Worm (Caenorhabditis elegans): ENCODE measurements around the gene lgc-17.

Gene lgc-17

ce11 chrX:12142569-12142968 is 21.2 kb downstream of the lgc-17 start, which contains the start of gene M153.3:
M153.3 (plus strand) TSS chrX:12142869.
- TF ChIP-seq ham-2 (GFP tag; optimal IDR thresholded peaks at IDR 0.05) (no peak), tbx-8 (GFP tag; optimal IDR thresholded peaks at IDR 0.05) (no peak), nhr-28 (tag; optimal IDR thresholded peaks at IDR 0.05) (no peak), nhr-2 (tag; optimal IDR thresholded peaks at IDR 0.05) (no peak), unc-120 (tag; optimal IDR thresholded peaks at IDR 0.05; ENCODE audit: poor library complexity, severe bottlenecking) (no peak), mls-2 (tag; optimal IDR thresholded peaks at IDR 0.05) (no peak), flh-1 (GFP tag; optimal IDR thresholded peaks at IDR 0.05) (no peak), hlh-1 (tag; optimal IDR thresholded peaks at IDR 0.05) (no peak), zip-8 (tag; optimal IDR thresholded peaks at IDR 0.05) (no peak)

ce11 chrX:12143693-12144092 is 22.3 kb downstream of the lgc-17 start, which contains the start of gene M153.5:
M153.5 (plus strand) TSS chrX:12143993.
- TF ChIP-seq nhr-12 (tag; optimal IDR thresholded peaks at IDR 0.05) (no peak), nhr-2 (tag; optimal IDR thresholded peaks at IDR 0.05) (no peak), ces-1 (GFP tag; optimal IDR thresholded peaks at IDR 0.05) (no peak), bed-3 (GFP tag; optimal IDR thresholded peaks at IDR 0.05) (no peak), mls-2 (tag; optimal IDR thresholded peaks at IDR 0.05) (no peak), mep-1 (tag; optimal IDR thresholded peaks at IDR 0.05) (no peak), lsy-2 (tag; optimal IDR thresholded peaks at IDR 0.05) (no peak), ceh-39 (tag; optimal IDR thresholded peaks at IDR 0.05) (no peak), tbx-8 (GFP tag; optimal IDR thresholded peaks at IDR 0.05) (no peak), ztf-11 (tag; optimal IDR thresholded peaks at IDR 0.05) (no peak)

DNA sequence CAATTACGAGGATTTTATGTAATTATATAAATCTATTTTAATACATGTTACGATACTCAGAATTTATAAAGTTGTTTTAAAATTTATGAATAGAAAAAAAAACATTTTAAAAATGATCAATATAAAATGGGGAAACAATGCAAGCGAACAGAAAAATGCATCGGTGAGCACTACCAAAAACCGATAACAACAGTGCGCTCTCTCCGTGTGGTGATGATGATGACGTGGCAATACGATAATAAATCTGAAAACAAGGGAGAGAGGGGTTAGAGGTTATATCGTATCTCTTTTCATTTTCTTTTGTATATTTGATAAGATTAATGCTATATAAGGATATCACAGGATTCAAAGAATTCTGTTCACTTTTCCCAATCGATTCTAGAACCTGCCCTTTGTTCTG is 24.5 kb downstream of the lgc-17 start:
- TF ChIP-seq mab-5 (tag; optimal IDR thresholded peaks at IDR 0.05) (no peak), elt-3 (tag; optimal IDR thresholded peaks at IDR 0.05) (no peak), flh-1 (GFP tag; optimal IDR thresholded peaks at IDR 0.05) (no peak), nhr-2 (tag; optimal IDR thresholded peaks at IDR 0.05) (no peak), ztf-11 (tag; optimal IDR thresholded peaks at IDR 0.05) (no peak), tbx-8 (GFP tag; optimal IDR thresholded peaks at IDR 0.05) (no peak), ham-2 (GFP tag; optimal IDR thresholded peaks at IDR 0.05) (no peak), nhr-28 (tag; optimal IDR thresholded peaks at IDR 0.05) (no peak), blmp-1 (tag; optimal IDR thresholded peaks at IDR 0.05) (no peak), zip-8 (tag; optimal IDR thresholded peaks at IDR 0.05) (no peak), lin-32 (GFP tag; optimal IDR thresholded peaks at IDR 0.05) (no peak), unc-39 (tag; optimal IDR thresholded peaks at IDR 0.05) (no peak), ceh-39 (tag; optimal IDR thresholded peaks at IDR 0.05) (no peak), drap-1 (GFP tag; optimal IDR thresholded peaks at IDR 0.05) (no peak), ces-1 (GFP tag; optimal IDR thresholded peaks at IDR 0.05) (no peak), M03D4.4 (tag; optimal IDR thresholded peaks at IDR 0.05) (no peak)

ce11 chrX:12146453-12147085 is 25.2 kb downstream of the lgc-17 start, which contains the start of gene pycr-1:
pycr-1 (plus strand) TSS chrX:12146832.
- no peak for TF ChIP-seq zip-8 (tag; optimal IDR thresholded peaks at IDR 0.05)
- no peak for TF ChIP-seq pha-4 (tag; optimal IDR thresholded peaks at IDR 0.05)
- no peak for TF ChIP-seq nhr-2 (tag; optimal IDR thresholded peaks at IDR 0.05)
- no peak for TF ChIP-seq blmp-1 (tag; optimal IDR thresholded peaks at IDR 0.05)
- no peak for TF ChIP-seq ces-1 (GFP tag; optimal IDR thresholded peaks at IDR 0.05)
- TF ChIP-seq unc-120 (tag; optimal IDR thresholded peaks at IDR 0.05; ENCODE audit: poor library complexity, severe bottlenecking): no peak
- TF ChIP-seq nhr-237 (tag; optimal IDR thresholded peaks at IDR 0.05): no peak
- TF ChIP-seq sem-2 (GFP tag; optimal IDR thresholded peaks at IDR 0.05): no peak
- TF ChIP-seq mab-5 (tag; optimal IDR thresholded peaks at IDR 0.05): no peak
- no peak for TF ChIP-seq ceh-39 (tag; optimal IDR thresholded peaks at IDR 0.05)
- no peak for TF ChIP-seq unc-62 (GFP tag; optimal IDR thresholded peaks at IDR 0.05)

DNA sequence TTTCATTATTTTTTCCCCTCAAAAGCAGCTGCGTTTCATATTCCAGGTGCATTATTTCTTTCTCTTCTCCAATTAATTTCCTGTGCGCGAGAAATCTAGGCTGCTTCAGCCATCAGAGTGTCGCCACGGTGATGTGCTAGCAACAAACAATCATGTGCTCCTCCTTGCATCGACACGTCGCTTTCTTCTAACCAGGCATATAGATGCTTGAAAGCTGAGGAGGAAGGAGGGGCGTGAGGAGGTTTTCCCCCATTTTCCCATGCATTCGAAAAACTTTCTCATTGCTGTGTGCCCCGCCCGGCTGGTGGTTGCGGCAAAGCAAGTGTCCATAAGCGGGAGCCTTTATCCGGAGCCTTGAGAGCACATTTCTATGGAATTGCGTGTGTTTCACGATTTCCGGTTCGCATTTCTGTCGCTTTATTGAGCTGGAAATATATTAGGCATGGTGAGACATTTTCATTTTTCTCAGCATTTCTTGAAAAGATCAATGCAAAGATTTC is 28.3 kb downstream of the lgc-17 start, which contains the start of gene znf-474:
TSS of gene znf-474 (plus strand) at position 287 of the 500 bp plus-strand sequence.
- TF ChIP-seq ceh-83 (GFP tag; optimal IDR thresholded peaks at IDR 0.05) (no peak), mep-1 (tag; optimal IDR thresholded peaks at IDR 0.05) (no peak), unc-120 (tag; optimal IDR thresholded peaks at IDR 0.05; ENCODE audit: poor library complexity, severe bottlenecking) (no peak), tbx-8 (GFP tag; optimal IDR thresholded peaks at IDR 0.05) (no peak), bed-3 (GFP tag; optimal IDR thresholded peaks at IDR 0.05) (no peak), nhr-12 (tag; optimal IDR thresholded peaks at IDR 0.05) (no peak), ham-2 (GFP tag; optimal IDR thresholded peaks at IDR 0.05) (no peak), ceh-43 (GFP tag; optimal IDR thresholded peaks at IDR 0.05) (no peak), lsy-2 (tag; optimal IDR thresholded peaks at IDR 0.05) (no peak)

All from whole organism, mixed stage, embryonic.